Fruit fly (Drosophila melanogaster) whole organism, embryonic: ENCODE results near the gene CG7332.
A peak's percentile ranks its signal among the peaks of the same experiment; 100 is the strongest.

Experiments used
- Antp ChIP-seq: fragments of 200-800 bp; sonication (Bioruptor generic); optimal IDR thresholded peaks from 3 replicates; lab custom pipeline; 2016; ENCODE audit warnings: missing biosample characterization, missing genetic modification characterization
- Atf3 ChIP-seq: fragments of 200-800 bp; sonication (Bioruptor generic); optimal IDR thresholded peaks from 3 replicates; lab custom pipeline; 2016; ENCODE audit warnings: missing biosample characterization, missing genetic modification characterization
- B-H1 ChIP-seq: fragments of 200-800 bp; sonication (Bioruptor generic); IDR thresholded peaks from 3 replicates; pipeline ENCODE4 v1.3.6; 2022; ENCODE audit warnings: missing biosample characterization, missing genetic modification characterization
- Bteb2 ChIP-seq: fragments of 200-800 bp; sonication (Bioruptor generic); optimal IDR thresholded peaks from 2 replicates; lab custom pipeline; 2016; ENCODE audit warnings: missing biosample characterization, missing genetic modification characterization
- CG10267 ChIP-seq: fragments of 200-800 bp; sonication (Bioruptor generic); optimal IDR thresholded peaks from 2 replicates; lab custom pipeline; 2018; ENCODE audit warnings: missing biosample characterization, mild to moderate bottlenecking, missing genetic modification characterization, moderate library complexity
- CG10274 ChIP-seq: fragments of 200-800 bp; sonication (Bioruptor generic); optimal IDR thresholded peaks from 3 replicates; lab custom pipeline; 2017; ENCODE audit warnings: missing biosample characterization, mild to moderate bottlenecking, missing genetic modification characterization
- CG10321 ChIP-seq: fragments of 200-800 bp; sonication (Bioruptor generic); IDR thresholded peaks from 2 replicates; pipeline ENCODE4 v1.3.6; 2022; ENCODE audit warnings: missing biosample characterization, missing genetic modification characterization
- CG12104 ChIP-seq: fragments of 200-800 bp; sonication (Bioruptor generic); optimal IDR thresholded peaks from 3 replicates; lab custom pipeline; 2016; ENCODE audit warnings: missing biosample characterization, missing genetic modification characterization
- CG14014 ChIP-seq: fragments of 200-800 bp; sonication (Bioruptor generic); IDR thresholded peaks from 2 replicates; pipeline ENCODE4 v1.3.6; 2022; ENCODE audit warnings: missing biosample characterization, missing genetic modification characterization
- CG1647 ChIP-seq: fragments of 200-800 bp; sonication (Bioruptor generic); optimal IDR thresholded peaks from 3 replicates; lab custom pipeline; 2016; ENCODE audit warnings: missing biosample characterization, missing genetic modification characterization
- CG1792 ChIP-seq: fragments of 200-800 bp; sonication (Bioruptor generic); optimal IDR thresholded peaks from 2 replicates; lab custom pipeline; 2016; ENCODE audit warnings: missing biosample characterization, missing genetic modification characterization
- CG18619 ChIP-seq: fragments of 200-800 bp; sonication (Bioruptor generic); optimal IDR thresholded peaks from 3 replicates; lab custom pipeline; 2017; ENCODE audit warnings: missing biosample characterization, mild to moderate bottlenecking, missing genetic modification characterization
- CG2199 ChIP-seq: fragments of 200-800 bp; sonication (Bioruptor generic); IDR thresholded peaks from 3 replicates; pipeline ENCODE4 v1.3.6; 2022; ENCODE audit warnings: missing biosample characterization, missing genetic modification characterization
- CG2889 ChIP-seq: fragments of 200-800 bp; sonication (Bioruptor generic); IDR thresholded peaks from 3 replicates; pipeline ENCODE4 v1.3.6; 2022; ENCODE audit warnings: missing biosample characterization, missing genetic modification characterization
- CG30403 ChIP-seq: fragments of 200-800 bp; sonication (Bioruptor generic); optimal IDR thresholded peaks from 3 replicates; lab custom pipeline; 2016; ENCODE audit warnings: missing biosample characterization, missing genetic modification characterization
- CG3838 ChIP-seq: fragments of 200-800 bp; sonication (Bioruptor generic); optimal IDR thresholded peaks from 3 replicates; lab custom pipeline; 2016; ENCODE audit warnings: missing biosample characterization, missing genetic modification characterization
- CG43689 ChIP-seq: fragments of 200-800 bp; sonication (Bioruptor generic); IDR thresholded peaks from 2 replicates; pipeline ENCODE4 v1.3.6; 2022; ENCODE audit warnings: missing biosample characterization, missing genetic modification characterization
- CG4730 ChIP-seq: fragments of 200-800 bp; sonication (Bioruptor generic); IDR thresholded peaks from 2 replicates; pipeline ENCODE4 v1.3.6; 2022; ENCODE audit warnings: missing biosample characterization, missing genetic modification characterization
- CG6254 ChIP-seq: fragments of 200-800 bp; sonication (Bioruptor generic); optimal IDR thresholded peaks from 3 replicates; lab custom pipeline; 2017; ENCODE audit warnings: mild to moderate bottlenecking, missing biosample characterization, missing genetic modification reagents, missing genetic modification characterization
- CG7372 ChIP-seq: fragments of 200-800 bp; sonication (Bioruptor generic); IDR thresholded peaks from 2 replicates; pipeline ENCODE4 v1.3.6; 2022; ENCODE audit warnings: missing biosample characterization, missing genetic modification characterization
- CG7786 ChIP-seq: fragments of 200-800 bp; sonication (Bioruptor generic); optimal IDR thresholded peaks from 2 replicates; lab custom pipeline; 2016; ENCODE audit warnings: missing biosample characterization, missing genetic modification characterization
- CrebB ChIP-seq: fragments of 200-800 bp; sonication (Bioruptor generic); optimal IDR thresholded peaks from 3 replicates; lab custom pipeline; 2018; ENCODE audit warnings: missing biosample characterization, mild to moderate bottlenecking, missing genetic modification characterization
- Dad ChIP-seq: fragments of 200-800 bp; sonication (Bioruptor generic); optimal IDR thresholded peaks from 3 replicates; lab custom pipeline; 2016; ENCODE audit warnings: missing biosample characterization, missing genetic modification characterization
- H2.0 ChIP-seq: fragments of 200-800 bp; sonication (Bioruptor generic); IDR thresholded peaks from 2 replicates; pipeline ENCODE4 v1.3.6; 2022; ENCODE audit warnings: missing biosample characterization, missing genetic modification characterization
- HLH3B ChIP-seq: fragments of 200-800 bp; sonication (Bioruptor generic); IDR thresholded peaks from 2 replicates; pipeline ENCODE4 v1.3.6; 2022; ENCODE audit warnings: missing biosample characterization, missing genetic modification characterization
- HLH4C ChIP-seq: fragments of 200-800 bp; sonication (Bioruptor generic); IDR thresholded peaks from 3 replicates; pipeline ENCODE4 v1.3.6; 2022; ENCODE audit warnings: missing biosample characterization, missing genetic modification characterization; ENCODE audit not compliant: partially characterized antibody
- Lpt ChIP-seq: fragments of >200 bp; optimal IDR thresholded peaks from 2 replicates; lab custom pipeline; 2018; ENCODE audit warnings: missing biosample characterization, missing genetic modification characterization
- Nf-YA ChIP-seq: fragments of 200-800 bp; sonication (Bioruptor generic); IDR thresholded peaks from 2 replicates; pipeline ENCODE4 v1.3.6; 2022; ENCODE audit warnings: missing biosample characterization, missing genetic modification characterization
- Sin3A ChIP-seq: fragments of >200 bp; optimal IDR thresholded peaks from 2 replicates; lab custom pipeline; 2018
- ac ChIP-seq: fragments of 200-800 bp; sonication (Bioruptor generic); optimal IDR thresholded peaks from 3 replicates; lab custom pipeline; 2017; ENCODE audit warnings: missing biosample characterization, mild to moderate bottlenecking, missing genetic modification characterization
- cas ChIP-seq: fragments of 200-800 bp; sonication (Bioruptor generic); IDR thresholded peaks from 2 replicates; pipeline ENCODE4 v1.3.6; 2022; ENCODE audit warnings: missing biosample characterization, missing genetic modification characterization
- croc ChIP-seq: fragments of 200-800 bp; sonication (Bioruptor generic); conservative IDR thresholded peaks from 3 replicates; pipeline ENCODE4 v1.3.6; 2022; ENCODE audit warnings: missing biosample characterization, missing genetic modification characterization
- disco-r ChIP-seq: fragments of 200-800 bp; sonication (Bioruptor generic); optimal IDR thresholded peaks from 2 replicates; lab custom pipeline; 2016; ENCODE audit warnings: missing biosample characterization, missing genetic modification characterization
- ems ChIP-seq: fragments of 200-800 bp; sonication (Bioruptor generic); optimal IDR thresholded peaks from 3 replicates; lab custom pipeline; 2016; ENCODE audit warnings: missing biosample characterization, missing genetic modification characterization
- fu2 ChIP-seq: fragments of 200-800 bp; sonication (Bioruptor generic); optimal IDR thresholded peaks from 2 replicates; lab custom pipeline; 2016; ENCODE audit warnings: missing biosample characterization, missing genetic modification characterization
- gce ChIP-seq: fragments of 200-800 bp; sonication (Bioruptor generic); IDR thresholded peaks from 3 replicates; pipeline ENCODE4 v1.3.6; 2022; ENCODE audit warnings: missing biosample characterization, missing genetic modification characterization
- gsb-n ChIP-seq: fragments of 200-800 bp; sonication (Bioruptor generic); optimal IDR thresholded peaks from 3 replicates; lab custom pipeline; 2018; ENCODE audit warnings: missing biosample characterization, mild to moderate bottlenecking, missing genetic modification characterization
- hb ChIP-seq: fragments of 200-800 bp; sonication (Bioruptor generic); IDR thresholded peaks from 3 replicates; pipeline ENCODE4 v1.3.6; 2022; ENCODE audit warnings: missing biosample characterization, missing genetic modification characterization; ENCODE audit not compliant: partially characterized antibody
- her ChIP-seq: fragments of 200-800 bp; sonication (Bioruptor generic); optimal IDR thresholded peaks from 2 replicates; lab custom pipeline; 2016; ENCODE audit warnings: missing biosample characterization, missing genetic modification characterization
- kay ChIP-seq: fragments of 200-800 bp; sonication (Bioruptor generic); optimal IDR thresholded peaks from 2 replicates; lab custom pipeline; 2016; ENCODE audit warnings: missing biosample characterization, missing genetic modification characterization
- knrl ChIP-seq: fragments of 200-800 bp; sonication (Bioruptor generic); IDR thresholded peaks from 3 replicates; pipeline ENCODE4 v1.3.6; 2022; ENCODE audit warnings: missing biosample characterization, missing genetic modification characterization; ENCODE audit not compliant: partially characterized antibody
- mirr ChIP-seq: fragments of 200-800 bp; sonication (Bioruptor generic); optimal IDR thresholded peaks from 3 replicates; lab custom pipeline; 2018; ENCODE audit warnings: missing biosample characterization, mild to moderate bottlenecking, missing genetic modification characterization
- pan ChIP-seq, 4 experiments: fragments of >200 bp in 3 of 4; fragments of 200-800 bp in 1 of 4; sonication (Bioruptor generic) in 1 of 4; optimal IDR thresholded peaks in 3 of 4; IDR thresholded peaks in 1 of 4; 2 replicates each; pipeline versions ENCODE4 v1.3.6 to Lab custom; 2017 to 2022; ENCODE audit warnings: missing biosample characterization in 2 of 4, missing genetic modification characterization in 2 of 4, mixed read lengths in 1 of 4
- pfk ChIP-seq: fragments of 200-800 bp; sonication (Bioruptor generic); optimal IDR thresholded peaks from 2 replicates; lab custom pipeline; 2018; ENCODE audit warnings: missing biosample characterization, mild to moderate bottlenecking, missing genetic modification characterization, moderate library complexity
- pros ChIP-seq: fragments of 200-800 bp; sonication (Bioruptor generic); optimal IDR thresholded peaks from 3 replicates; lab custom pipeline; 2019; ENCODE audit warnings: missing biosample characterization, mild to moderate bottlenecking, missing genetic modification characterization, moderate library complexity
- scrt ChIP-seq: fragments of 200-800 bp; sonication (Bioruptor generic); optimal IDR thresholded peaks from 2 replicates; lab custom pipeline; 2018; ENCODE audit warnings: missing biosample characterization, mild to moderate bottlenecking, missing genetic modification characterization, moderate library complexity
- shn ChIP-seq: fragments of 200-800 bp; sonication (Bioruptor generic); optimal IDR thresholded peaks from 3 replicates; lab custom pipeline; 2016; ENCODE audit warnings: missing biosample characterization, missing genetic modification characterization
- slou ChIP-seq: fragments of 200-800 bp; sonication (Bioruptor generic); optimal IDR thresholded peaks from 3 replicates; lab custom pipeline; 2016; ENCODE audit warnings: missing biosample characterization, missing genetic modification characterization
- sob ChIP-seq: fragments of 200-800 bp; sonication (Bioruptor generic); IDR thresholded peaks from 2 replicates; pipeline ENCODE4 v1.3.6; 2022; ENCODE audit warnings: missing biosample characterization, missing genetic modification characterization
- sug ChIP-seq: fragments of 200-800 bp; optimal IDR thresholded peaks from 2 replicates; lab custom pipeline; 2019; ENCODE audit warnings: missing biosample characterization, mild to moderate bottlenecking, missing genetic modification characterization, moderate library complexity
- tll ChIP-seq, 2 experiments: fragments of 200-800 bp in 1 of 2; fragments of >200 bp in 1 of 2; sonication (Bioruptor generic) in 1 of 2; optimal IDR thresholded peaks; 2 replicates each; lab custom pipeline; 2017 to 2019; ENCODE audit warnings: missing biosample characterization in 2 of 2, missing genetic modification characterization in 2 of 2, mild to moderate bottlenecking in 1 of 2, moderate library complexity in 1 of 2

Gene CG7332

DNA sequence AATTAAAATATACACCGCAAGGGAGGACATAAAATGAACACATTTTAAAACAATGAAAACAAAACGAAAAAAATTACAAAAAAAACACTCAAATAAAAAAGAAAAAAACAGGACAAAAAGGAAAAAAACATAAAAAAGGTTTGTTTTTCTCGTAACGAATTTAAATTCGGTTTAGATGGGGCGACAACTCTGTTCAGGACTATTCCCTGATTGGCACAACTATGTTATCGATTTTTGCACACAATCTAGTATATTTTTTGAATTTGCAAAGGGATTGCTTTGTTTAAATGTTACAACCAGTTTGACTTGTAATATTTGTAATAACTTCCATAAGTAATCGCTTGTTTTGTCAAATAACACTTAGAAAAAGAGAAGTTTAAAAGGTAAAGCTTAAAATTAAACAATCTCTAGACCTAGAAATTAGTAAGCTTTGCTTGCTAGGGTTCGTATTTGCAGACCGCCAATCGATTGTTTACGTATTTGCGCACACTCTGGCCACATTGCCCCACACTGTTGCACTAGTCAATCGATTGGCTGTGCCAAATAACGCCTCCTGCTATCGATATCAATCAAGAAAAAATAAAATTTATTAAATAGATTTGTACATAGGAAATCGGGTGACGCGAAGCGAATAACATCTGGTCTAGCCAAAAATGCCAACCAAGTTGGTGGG lies at the start of gene CG7332 (continued):
- TF ChIP-seq shn (GFP tag; lab: Kevin White, UChicago) (no peak), H2.0 (GFP tag; lab: Robert Waterston, UW) (no peak), CG7372 (GFP tag; lab: Robert Waterston, UW) (no peak), fu2 (GFP tag; lab: Kevin White, UChicago) (no peak), CG18619 (GFP tag; lab: Kevin White, UChicago) (no peak), Antp (GFP tag; lab: Kevin White, UChicago) (no peak), CG10274 (GFP tag; lab: Kevin White, UChicago) (no peak), pfk (GFP tag; lab: Kevin White, UChicago) (no peak), cas (GFP tag; lab: Robert Waterston, UW) (no peak), ac (GFP tag; lab: Kevin White, UChicago) (no peak), B-H1 (GFP tag; lab: Robert Waterston, UW) (no peak; the same call in 2 of the 3 replicates), Lpt (no peak), scrt (no peak), Sin3A (lab: Kevin White, UChicago) (peak; percentile 74), CG10267 (tag; lab: Kevin White, UChicago) (no peak), CG3838 (GFP tag; lab: Kevin White, UChicago) (no peak), gsb-n (tag; lab: Kevin White, UChicago) (no peak), tll (GFP tag; optimal IDR thresholded peaks at IDR 0.05; lab: Kevin White, UChicago) (no peak), knrl (GFP tag; lab: Robert Waterston, UW) (peak; percentile 66), CG43689 (GFP tag; lab: Robert Waterston, UW) (no peak), pan (optimal IDR thresholded peaks at IDR 0.05; lab: Kevin White, UChicago) (no peak), pan (GFP tag; optimal IDR thresholded peaks at IDR 0.05 in 1 of 2, IDR thresholded peaks at IDR 0.05 in 1 of 2) (no peak), pros (GFP tag; lab: Kevin White, UChicago) (no peak), sug (tag; lab: Kevin White, UChicago) (no peak), HLH4C (GFP tag; lab: Robert Waterston, UW) (peak; percentile 76), CG2889 (GFP tag; lab: Robert Waterston, UW) (no peak), CG7786 (no peak), CrebB (tag; lab: Kevin White, UChicago) (no peak), ems (GFP tag; lab: Kevin White, UChicago) (no peak), CG4730 (GFP tag; lab: Robert Waterston, UW) (no peak), mirr (GFP tag; lab: Kevin White, UChicago) (no peak), Atf3 (GFP tag; lab: Kevin White, UChicago) (no peak), CG30403 (GFP tag; lab: Kevin White, UChicago) (no peak), slou (no peak), hb (GFP tag; lab: Robert Waterston, UW) (peak; percentile 60; the same call in 1 of the 3 replicates), CG6254 (no peak), CG12104 (no peak), disco-r (GFP tag; lab: Kevin White, UChicago) (no peak), Dad (no peak), gce (GFP tag; lab: Robert Waterston, UW) (no peak), Bteb2 (GFP tag; lab: Kevin White, UChicago) (no peak), her (no peak), Nf-YA (GFP tag; lab: Robert Waterston, UW) (no peak), CG2199 (GFP tag; lab: Robert Waterston, UW) (no peak), CG1792 (GFP tag; lab: Kevin White, UChicago) (no peak), croc (GFP tag; lab: Robert Waterston, UW) (no peak), CG1647 (GFP tag; lab: Kevin White, UChicago) (no peak), CG10321 (GFP tag; lab: Robert Waterston, UW) (no peak), kay (GFP tag; lab: Kevin White, UChicago) (no peak), HLH3B (no peak), sob (no peak), CG14014 (no peak)
